Worm (Caenorhabditis elegans) whole organism, L4/young adult: ENCODE data around the gene otub-3.
A peak's percentile ranks its signal among the peaks of the same experiment; 100 is the strongest.

Experiments
- W03F9.2 ChIP-seq: fragments of 150-350 bp; optimal IDR thresholded peaks from 2 replicates; lab custom pipeline; 2014; ENCODE audit warnings: missing biosample characterization, missing genetic modification characterization
- dao-5 ChIP-seq: sonication (generic microtip); optimal IDR thresholded peaks from 2 replicates; lab custom pipeline; 2016; ENCODE audit warnings: missing genotype, missing genetic modification characterization, moderate library complexity, missing compliant biosample characterization
- him-1 ChIP-seq: sonication (generic microtip); optimal IDR thresholded peaks from 2 replicates; lab custom pipeline; 2016; ENCODE audit warnings: missing genotype, missing genetic modification reagents, missing genetic modification characterization, missing compliant biosample characterization

Gene otub-3

DNA sequence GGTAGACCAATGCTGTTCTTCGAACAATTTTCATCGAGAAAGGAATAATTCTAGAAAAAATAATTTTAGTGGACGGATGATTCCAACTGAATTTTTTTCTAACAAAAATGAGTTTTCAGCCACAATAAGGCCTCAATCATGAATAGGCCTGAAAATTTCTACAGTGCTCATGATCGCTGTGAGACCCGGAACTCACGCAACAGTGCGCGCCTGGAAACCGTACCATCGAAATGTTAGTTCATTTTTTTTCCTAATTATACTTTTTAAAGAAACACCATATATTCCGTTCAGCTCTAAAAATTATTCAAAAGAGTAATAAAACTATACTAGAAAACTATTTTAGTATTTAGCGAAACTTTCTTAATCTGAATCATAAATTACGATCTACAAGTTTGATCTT lies 3.1 kb upstream of the otub-3 start:
- TF ChIP-seq dao-5 (tag; lab: Kevin White, UChicago), result no peak
- TF ChIP-seq W03F9.2, result no peak
- no peak for TF ChIP-seq him-1 (tag; lab: Kevin White, UChicago)

DNA sequence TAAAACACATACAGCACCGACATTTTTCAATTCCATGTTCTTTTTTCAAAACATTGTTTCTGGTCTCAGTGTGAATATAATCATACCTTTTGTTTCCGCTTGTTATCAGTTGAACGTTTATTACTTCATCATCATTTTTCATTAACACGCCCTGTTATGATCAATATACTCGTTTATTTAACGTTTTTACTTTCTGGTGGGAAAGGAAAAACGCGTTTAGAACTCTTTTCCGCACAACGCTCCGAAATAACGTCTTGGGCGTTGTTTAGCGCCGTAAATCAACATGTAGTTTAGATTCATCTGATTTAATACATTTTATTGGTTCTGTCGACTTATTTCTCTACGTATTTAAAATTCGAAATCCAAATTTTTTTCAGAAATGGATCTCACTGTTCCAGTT lies 2.6 kb upstream of the otub-3 start, which contains the start of gene pgm-3:
pgm-3 (plus strand) TSS at position 378 of the 400 bp plus-strand sequence.
- TF ChIP-seq him-1 (tag; lab: Kevin White, UChicago) (no peak), dao-5 (tag; lab: Kevin White, UChicago) (no peak), W03F9.2 (no peak)

DNA sequence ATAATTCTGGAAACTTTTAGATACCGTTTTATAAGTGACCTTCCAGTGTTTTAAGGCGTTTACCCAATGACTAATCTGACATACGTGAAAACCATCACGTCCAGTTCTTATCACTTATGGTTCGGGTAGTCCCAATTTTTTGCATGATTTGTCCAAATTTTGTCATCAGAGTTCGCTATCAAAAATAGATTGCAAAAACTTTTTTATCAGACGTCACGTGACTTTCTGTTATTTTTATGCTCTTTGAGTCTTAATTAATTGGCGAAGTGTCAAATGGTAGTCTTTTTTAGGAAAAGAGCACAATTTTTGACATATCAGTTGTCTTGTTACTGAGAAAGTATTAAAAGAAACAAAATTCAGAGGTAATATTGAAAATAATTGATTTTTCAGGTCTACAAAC lies 1.7 kb downstream of the otub-3 start:
- TF ChIP-seq dao-5 (tag; lab: Kevin White, UChicago), result no peak
- TF ChIP-seq W03F9.2, result no peak
- TF ChIP-seq him-1 (tag; lab: Kevin White, UChicago), result no peak

DNA sequence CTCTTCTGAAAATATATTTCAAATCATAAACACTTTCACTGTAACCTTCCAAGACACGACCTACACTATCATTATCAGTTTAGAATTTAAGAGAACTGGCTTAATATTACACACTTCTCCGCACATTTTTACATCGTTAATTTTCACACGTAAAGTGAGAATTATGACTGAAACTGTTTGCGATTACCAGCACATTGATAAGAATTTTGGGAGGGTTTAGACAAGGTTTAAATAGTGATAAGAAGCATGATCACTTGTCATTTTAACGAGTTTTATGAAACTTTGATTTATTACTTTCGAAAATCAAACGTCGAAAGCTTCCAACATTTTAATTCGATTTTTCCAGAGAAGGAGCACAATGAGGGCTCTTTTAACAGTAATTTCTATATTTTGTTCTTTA lies 2.5 kb downstream of the otub-3 start, which contains the start of gene F21D5.3:
F21D5.3 (plus strand) TSS at position 347 of the 400 bp plus-strand sequence.
- no peak for TF ChIP-seq him-1 (tag; lab: Kevin White, UChicago)

DNA sequence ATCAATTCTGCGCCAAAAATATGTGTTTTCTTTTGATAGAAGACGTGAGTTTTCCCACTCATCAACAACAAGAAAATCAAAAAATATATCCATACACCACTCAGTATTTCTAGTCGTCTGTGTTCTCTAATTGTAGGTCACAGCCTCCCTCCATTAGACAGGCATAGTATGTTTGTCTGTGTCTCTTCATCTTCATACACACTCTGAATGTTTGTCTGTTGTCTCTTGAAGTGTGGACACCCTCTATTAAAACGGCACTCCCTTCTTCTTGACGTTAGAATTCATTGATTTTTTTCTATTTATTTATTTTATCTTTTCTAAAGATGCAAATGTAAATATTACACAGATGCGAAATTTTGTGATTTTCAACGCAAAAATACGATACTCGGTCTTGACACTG lies 9.4 kb downstream of the otub-3 start:
- no peak for TF ChIP-seq dao-5 (tag; lab: Kevin White, UChicago)
- peak; percentile 10 for TF ChIP-seq W03F9.2

DNA sequence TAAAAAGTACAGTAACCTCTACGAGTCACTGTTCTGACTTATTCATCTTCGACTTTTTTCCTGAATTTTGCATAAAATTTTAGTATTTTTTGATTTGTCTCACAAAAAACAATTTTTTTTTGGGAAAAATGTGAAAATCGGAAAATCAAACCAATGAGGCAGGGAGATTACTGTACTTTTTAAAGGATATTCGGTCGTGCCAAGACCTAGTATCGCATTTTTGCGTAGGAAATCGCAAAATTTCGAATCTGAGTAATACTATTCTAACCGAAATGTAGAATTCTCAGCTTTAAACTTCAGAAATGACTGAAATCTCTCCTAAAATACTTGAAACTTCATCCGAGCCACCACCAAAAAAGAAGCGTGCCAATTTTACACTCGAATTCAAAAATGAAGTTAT lies 9.8 kb downstream of the otub-3 start, which contains the start of gene F21D5.4:
F21D5.4 (plus strand) TSS at position 301 of the 400 bp plus-strand sequence.
- TF ChIP-seq him-1 (tag; lab: Kevin White, UChicago) (no peak), W03F9.2 (no peak), dao-5 (tag; lab: Kevin White, UChicago) (no peak)

DNA sequence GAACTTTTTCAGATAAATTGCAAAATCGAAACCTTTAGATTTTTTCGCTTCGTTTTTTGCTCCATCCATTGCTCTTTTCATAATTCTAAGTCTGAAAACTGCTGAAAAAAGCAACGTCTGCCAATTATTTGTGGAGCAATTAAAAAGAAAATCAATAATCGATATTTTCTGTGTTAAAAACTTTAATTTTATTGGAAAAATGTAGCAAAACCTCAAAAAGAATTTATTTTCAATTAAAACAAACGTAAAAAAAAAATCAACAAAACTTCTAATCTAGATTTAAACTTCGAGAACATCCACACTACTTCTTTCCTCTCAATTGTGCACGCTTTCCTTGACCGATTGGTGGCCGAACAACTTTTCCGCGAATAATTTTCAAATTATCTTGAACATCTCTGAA lies 11.3 kb downstream of the otub-3 start, which contains the start of gene F21D5.5:
F21D5.5 (minus strand) TSS at position 101 of the 400 bp plus-strand sequence.
- TF ChIP-seq W03F9.2, result no peak
- TF ChIP-seq him-1 (tag; lab: Kevin White, UChicago), result no peak
- no peak for TF ChIP-seq dao-5 (tag; lab: Kevin White, UChicago)

DNA sequence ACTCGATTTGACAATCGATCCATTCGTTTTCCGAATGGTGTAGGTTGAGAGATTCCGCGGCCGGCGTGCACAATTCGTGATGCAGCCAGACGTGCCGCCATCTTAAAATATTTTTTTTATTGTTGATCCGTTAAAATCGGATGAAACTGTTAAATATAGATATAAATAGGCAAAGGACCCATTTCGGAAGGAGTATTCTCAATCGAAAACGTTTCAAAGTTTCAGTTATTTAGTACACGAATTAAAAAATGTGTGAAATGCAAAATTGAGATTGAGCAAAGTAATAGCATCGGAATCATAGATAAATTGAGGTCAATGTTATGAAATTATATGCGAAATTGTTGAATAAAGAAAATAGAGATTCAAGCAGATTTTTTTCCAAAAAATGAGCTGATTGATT lies 11.9 kb downstream of the otub-3 start, which contains the start of gene mrps-33:
mrps-33 (minus strand) TSS at position 101 of the 400 bp plus-strand sequence.
- no peak for TF ChIP-seq W03F9.2
- no peak for TF ChIP-seq him-1 (tag; lab: Kevin White, UChicago)
- no peak for TF ChIP-seq dao-5 (tag; lab: Kevin White, UChicago)

DNA sequence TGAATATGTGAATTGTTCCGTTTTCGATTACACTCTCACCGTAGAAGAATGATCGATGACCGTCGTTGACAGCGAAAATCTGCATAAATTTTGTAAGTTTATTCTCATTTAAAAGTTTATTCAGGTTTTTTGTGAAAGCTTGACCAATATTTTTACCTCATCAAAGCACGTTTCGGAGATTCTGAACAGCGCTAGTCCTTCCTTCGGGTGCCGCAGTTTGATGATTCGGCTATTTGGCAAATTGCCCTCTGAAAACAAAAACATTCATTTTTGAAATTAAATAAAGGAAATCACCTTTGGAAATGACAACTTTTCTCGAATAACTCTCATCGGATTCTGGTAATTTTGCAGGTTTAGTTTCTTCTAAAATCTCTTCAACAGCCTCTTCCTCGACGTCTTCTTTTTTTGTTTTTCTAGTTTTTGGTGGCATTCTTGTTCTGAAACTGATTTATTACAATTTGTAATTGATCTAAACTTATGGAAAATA lies 13.0 kb downstream of the otub-3 start, which contains the start of gene F21D5.6:
F21D5.6 (minus strand) TSS at position 437 of the 487 bp plus-strand sequence.
- TF ChIP-seq him-1 (tag; lab: Kevin White, UChicago) (no peak), W03F9.2 (no peak)

DNA sequence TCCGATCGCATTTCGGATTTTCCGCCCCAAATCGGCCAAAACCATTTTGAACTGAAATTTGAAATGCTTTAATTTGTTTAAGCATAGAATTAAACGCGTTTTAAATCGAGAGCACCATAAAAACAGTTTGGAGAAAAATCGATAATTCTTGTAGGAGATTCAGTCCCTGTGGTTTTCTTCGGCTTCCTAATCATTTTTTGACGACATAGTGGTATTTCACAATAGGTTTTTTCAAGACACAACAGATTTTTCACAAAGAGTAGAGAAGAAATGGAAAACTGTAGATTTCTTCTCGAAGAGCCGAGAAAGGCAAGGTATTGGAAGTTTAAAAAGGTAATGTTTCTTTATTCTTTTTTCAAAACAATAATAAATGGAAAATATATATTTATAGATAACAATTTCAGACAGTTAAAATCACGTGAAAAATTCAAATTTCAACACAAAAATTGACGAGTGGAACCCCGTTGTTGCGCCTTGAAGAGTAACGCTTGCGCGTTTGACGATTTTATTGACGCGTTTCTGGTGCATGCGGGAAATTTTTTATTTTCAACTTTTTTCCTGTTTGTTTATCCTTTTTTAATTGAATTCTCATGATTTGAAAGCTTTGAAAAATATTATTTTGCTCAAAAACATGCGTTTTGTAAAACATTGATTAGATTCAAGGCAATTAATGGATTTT lies 15.8 kb downstream of the otub-3 start, which contains the start of gene F21D5.7:
F21D5.7 (minus strand) TSS at position 51 of the 679 bp plus-strand sequence.
- TF ChIP-seq W03F9.2 (peak; percentile 92), him-1 (tag; lab: Kevin White, UChicago) (no peak)

DNA sequence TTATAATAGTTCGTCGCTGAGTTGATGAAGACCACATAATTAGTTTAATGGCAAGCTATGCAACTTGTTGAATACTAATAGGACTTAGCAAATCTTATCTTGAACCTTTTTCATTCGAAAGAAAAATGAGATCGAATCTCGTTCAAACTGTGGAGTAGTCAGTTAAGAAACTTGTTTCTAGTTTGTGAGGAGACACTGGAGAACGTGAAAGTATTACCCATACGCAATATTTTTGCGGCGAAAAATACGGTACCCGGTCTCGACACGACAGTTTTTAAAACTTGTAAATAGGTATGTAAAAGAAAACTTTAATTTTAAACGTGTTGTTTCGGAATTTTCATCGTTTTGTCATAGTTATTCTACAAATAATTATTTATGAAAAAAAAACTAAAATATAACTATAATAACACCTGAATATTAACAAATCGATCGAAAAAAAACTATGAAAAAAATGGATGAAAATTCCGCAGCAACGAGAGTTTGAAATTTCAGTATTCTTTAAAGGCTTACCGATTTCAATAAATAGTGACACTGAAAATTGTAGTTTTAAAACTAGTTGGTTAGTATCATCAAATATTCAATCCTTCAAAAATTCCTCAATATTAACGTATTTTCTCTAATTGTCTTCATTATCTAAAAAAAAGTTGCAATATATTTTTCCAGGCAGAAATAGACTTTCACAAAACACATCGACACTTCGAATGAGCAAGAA lies 17.8 kb downstream of the otub-3 start, which contains the start of the genes F20C5.7 and parg-1:
F20C5.7 (minus strand) TSS at position 101 of the 712 bp plus-strand sequence.
parg-1 (plus strand) TSS at position 662 of the 712 bp plus-strand sequence.
- no peak for TF ChIP-seq W03F9.2
- TF ChIP-seq him-1 (tag; lab: Kevin White, UChicago), result no peak
- no peak for TF ChIP-seq dao-5 (tag; lab: Kevin White, UChicago)

DNA sequence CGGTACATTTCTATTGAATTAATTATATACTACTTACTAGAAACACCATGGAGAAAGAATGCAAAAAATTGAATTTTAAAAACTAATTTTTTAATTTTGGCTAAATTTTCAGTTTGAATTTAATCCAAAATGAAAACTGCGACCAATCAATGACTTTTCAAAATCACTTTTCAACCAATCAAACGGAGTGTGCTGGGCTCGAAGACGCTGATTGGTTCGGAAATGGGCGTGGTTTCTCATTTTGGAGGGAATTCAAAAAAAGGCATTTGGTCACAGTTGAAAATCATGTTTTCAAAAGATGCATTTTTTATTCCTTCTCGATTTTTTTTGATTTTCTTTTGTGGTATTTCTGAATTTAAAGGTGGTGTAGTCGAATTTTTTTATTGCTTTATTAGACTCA lies 21.0 kb downstream of the otub-3 start:
- TF ChIP-seq him-1 (tag; lab: Kevin White, UChicago), result no peak
- no peak for TF ChIP-seq W03F9.2
- TF ChIP-seq dao-5 (tag; lab: Kevin White, UChicago), result no peak

DNA sequence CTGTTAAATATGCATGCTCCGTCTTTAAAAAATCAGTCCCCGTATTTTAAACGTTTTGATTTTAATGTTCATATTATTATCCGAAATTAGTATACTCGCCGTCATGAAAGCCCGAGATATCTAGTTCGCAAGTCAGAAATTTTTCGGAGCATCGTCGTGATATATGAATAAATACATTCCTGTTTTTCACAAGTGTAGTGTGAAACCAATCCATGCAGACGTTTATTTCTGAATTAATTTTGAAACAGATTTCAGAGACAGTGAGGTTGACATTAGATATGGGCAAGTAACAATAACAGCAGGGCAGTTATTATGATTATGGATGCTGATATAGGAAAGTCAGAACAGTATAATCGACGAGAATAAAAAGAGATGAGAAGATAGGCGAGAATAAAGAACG lies 24.5 kb downstream of the otub-3 start:
- TF ChIP-seq W03F9.2 (no peak), him-1 (tag; lab: Kevin White, UChicago) (no peak), dao-5 (tag; lab: Kevin White, UChicago) (no peak)

DNA sequence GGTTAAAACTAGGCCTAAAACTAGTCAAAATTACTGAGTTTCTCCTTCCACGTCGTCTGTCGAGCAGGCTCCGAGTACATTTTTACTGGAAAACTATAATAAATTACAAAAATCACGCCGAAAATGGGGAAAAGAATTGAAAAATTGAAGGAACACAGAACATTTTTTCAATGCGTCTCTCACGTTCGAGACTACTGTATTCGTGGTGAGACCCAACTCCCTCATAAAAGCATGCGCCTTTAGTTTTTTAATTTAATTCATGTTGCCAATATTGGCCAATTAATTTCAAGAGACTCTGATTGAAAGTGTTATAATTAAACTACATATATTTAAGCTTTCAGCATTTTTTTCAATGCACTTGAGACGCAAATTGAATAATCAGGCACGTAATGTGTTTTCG lies 26.2 kb downstream of the otub-3 start:
- no peak for TF ChIP-seq dao-5 (tag; lab: Kevin White, UChicago)
- no peak for TF ChIP-seq W03F9.2
- TF ChIP-seq him-1 (tag; lab: Kevin White, UChicago), result no peak
